Fruit fly (Drosophila melanogaster): Measurements from ENCODE around the gene CG13309.

CG13309 gene

dm6 chr3L:8810095-8810494 lies at the start of gene CG13309:
Gene CG13309 (plus strand): TSS chr3L:8810395.
- TF ChIP-seq bab1 (GFP tag; optimal IDR thresholded peaks at IDR 0.05) (no peak), CG11617 (GFP tag; optimal IDR thresholded peaks at IDR 0.05) (no peak), Mnt (GFP tag; optimal IDR thresholded peaks at IDR 0.05) (no peak), ovo (GFP tag; optimal IDR thresholded peaks at IDR 0.05) (no peak), CG7101 (tag; optimal IDR thresholded peaks at IDR 0.05) (no peak), pad (GFP tag; optimal IDR thresholded peaks at IDR 0.05) (no peak), Clk (GFP tag; optimal IDR thresholded peaks at IDR 0.05) (no peak), CG7045 (GFP tag; optimal IDR thresholded peaks at IDR 0.05) (no peak), CG5204 (GFP tag; optimal IDR thresholded peaks at IDR 0.05) (no peak), CG33017 (tag; optimal IDR thresholded peaks at IDR 0.05) (no peak), tj (GFP tag; optimal IDR thresholded peaks at IDR 0.05) (no peak), Hr96 (GFP tag; optimal IDR thresholded peaks at IDR 0.05) (no peak), cnc (optimal IDR thresholded peaks at IDR 0.05) (no peak), CG12768 (GFP tag; optimal IDR thresholded peaks at IDR 0.05) (no peak), CG1620 (GFP tag; optimal IDR thresholded peaks at IDR 0.05) (no peak), Crg-1 (GFP tag; optimal IDR thresholded peaks at IDR 0.05) (no peak), CG14711 (tag; optimal IDR thresholded peaks at IDR 0.05) (no peak), kay (GFP tag; ENCODE audit: borderline replicate concordance) (no peak), cic (GFP tag; optimal IDR thresholded peaks at IDR 0.05) (no peak), toe (GFP tag; optimal IDR thresholded peaks at IDR 0.05) (no peak)

- TF ChIP-seq CG14711 (tag; optimal IDR thresholded peaks at IDR 0.05) (no peak), cnc (optimal IDR thresholded peaks at IDR 0.05) (no peak), bab1 (GFP tag; optimal IDR thresholded peaks at IDR 0.05) (peak; percentile 25), CG7101 (tag; optimal IDR thresholded peaks at IDR 0.05) (peak; percentile 4), kay (GFP tag; ENCODE audit: borderline replicate concordance) (peak; percentile 73), toe (GFP tag; optimal IDR thresholded peaks at IDR 0.05) (peak; percentile 8), CG11617 (GFP tag; optimal IDR thresholded peaks at IDR 0.05) (peak; percentile 7), Mnt (GFP tag; optimal IDR thresholded peaks at IDR 0.05) (peak; percentile 56)
Observed at dm6 chr3L:8763037-8763454, 47.1 kb upstream of the CG13309 start.

dm6 chr3L:8763794-8764193 lies 46.4 kb upstream of the CG13309 start:
- no peak for TF ChIP-seq kay (GFP tag; ENCODE audit: borderline replicate concordance)
- no peak for TF ChIP-seq ovo (GFP tag; optimal IDR thresholded peaks at IDR 0.05)
- TF ChIP-seq Hr96 (GFP tag; optimal IDR thresholded peaks at IDR 0.05): no peak
- TF ChIP-seq Crg-1 (GFP tag; optimal IDR thresholded peaks at IDR 0.05): no peak
- TF ChIP-seq Mnt (GFP tag; optimal IDR thresholded peaks at IDR 0.05): no peak
- TF ChIP-seq toe (GFP tag; optimal IDR thresholded peaks at IDR 0.05): no peak
- TF ChIP-seq CG12768 (GFP tag; optimal IDR thresholded peaks at IDR 0.05): no peak
- TF ChIP-seq tj (GFP tag; optimal IDR thresholded peaks at IDR 0.05): no peak
- TF ChIP-seq pad (GFP tag; optimal IDR thresholded peaks at IDR 0.05): no peak
- TF ChIP-seq CG7045 (GFP tag; optimal IDR thresholded peaks at IDR 0.05): no peak
- TF ChIP-seq CG7101 (tag; optimal IDR thresholded peaks at IDR 0.05): no peak
- no peak for TF ChIP-seq CG14711 (tag; optimal IDR thresholded peaks at IDR 0.05)
- no peak for TF ChIP-seq CG5204 (GFP tag; optimal IDR thresholded peaks at IDR 0.05)
- TF ChIP-seq Clk (GFP tag; optimal IDR thresholded peaks at IDR 0.05): no peak
- TF ChIP-seq cic (GFP tag; optimal IDR thresholded peaks at IDR 0.05): no peak
- TF ChIP-seq CG1620 (GFP tag; optimal IDR thresholded peaks at IDR 0.05): no peak
- no peak for TF ChIP-seq CG11617 (GFP tag; optimal IDR thresholded peaks at IDR 0.05)
- no peak for TF ChIP-seq cnc (optimal IDR thresholded peaks at IDR 0.05)

- no peak for TF ChIP-seq Crg-1 (GFP tag; optimal IDR thresholded peaks at IDR 0.05)
- TF ChIP-seq CG33017 (tag; optimal IDR thresholded peaks at IDR 0.05): no peak
- no peak for TF ChIP-seq CG11617 (GFP tag; optimal IDR thresholded peaks at IDR 0.05)
- no peak for TF ChIP-seq ovo (GFP tag; optimal IDR thresholded peaks at IDR 0.05)
- no peak for TF ChIP-seq CG14711 (tag; optimal IDR thresholded peaks at IDR 0.05)
- TF ChIP-seq CG12768 (GFP tag; optimal IDR thresholded peaks at IDR 0.05): no peak
- no peak for TF ChIP-seq bab1 (GFP tag; optimal IDR thresholded peaks at IDR 0.05)
- no peak for TF ChIP-seq cic (GFP tag; optimal IDR thresholded peaks at IDR 0.05)
- TF ChIP-seq tj (GFP tag; optimal IDR thresholded peaks at IDR 0.05): no peak
- TF ChIP-seq CG7101 (tag; optimal IDR thresholded peaks at IDR 0.05): no peak
- TF ChIP-seq kay (GFP tag; ENCODE audit: borderline replicate concordance): no peak
- TF ChIP-seq Clk (GFP tag; optimal IDR thresholded peaks at IDR 0.05): no peak
- no peak for TF ChIP-seq Mnt (GFP tag; optimal IDR thresholded peaks at IDR 0.05)
- no peak for TF ChIP-seq CG1620 (GFP tag; optimal IDR thresholded peaks at IDR 0.05)
- TF ChIP-seq toe (GFP tag; optimal IDR thresholded peaks at IDR 0.05): no peak
- TF ChIP-seq cnc (optimal IDR thresholded peaks at IDR 0.05): no peak
- TF ChIP-seq pad (GFP tag; optimal IDR thresholded peaks at IDR 0.05): no peak
Observed at dm6 chr3L:8765493-8765892, 44.7 kb upstream of the CG13309 start.

dm6 chr3L:8765969-8766538 lies 44.1 kb upstream of the CG13309 start:
- TF ChIP-seq CG33017 (tag; optimal IDR thresholded peaks at IDR 0.05) (peak; percentile 92), CG5204 (GFP tag; optimal IDR thresholded peaks at IDR 0.05) (peak; percentile 95), cic (GFP tag; optimal IDR thresholded peaks at IDR 0.05) (peak; percentile 35), Mnt (GFP tag; optimal IDR thresholded peaks at IDR 0.05) (peak; percentile 71), Crg-1 (GFP tag; optimal IDR thresholded peaks at IDR 0.05) (peak; percentile 97), pad (GFP tag; optimal IDR thresholded peaks at IDR 0.05) (peak; percentile 71), toe (GFP tag; optimal IDR thresholded peaks at IDR 0.05) (peak; percentile 69), CG12768 (GFP tag; optimal IDR thresholded peaks at IDR 0.05) (peak; percentile 87), Clk (GFP tag; optimal IDR thresholded peaks at IDR 0.05) (peak; percentile 77), CG11617 (GFP tag; optimal IDR thresholded peaks at IDR 0.05) (peak; percentile 94), CG7101 (tag; optimal IDR thresholded peaks at IDR 0.05) (peak; percentile 92), cnc (optimal IDR thresholded peaks at IDR 0.05) (no peak), CG7045 (GFP tag; optimal IDR thresholded peaks at IDR 0.05) (peak; percentile 90), CG1620 (GFP tag; optimal IDR thresholded peaks at IDR 0.05) (peak; percentile 91), CG14711 (tag; optimal IDR thresholded peaks at IDR 0.05) (peak; percentile 76), Hr96 (GFP tag; optimal IDR thresholded peaks at IDR 0.05) (peak; percentile 93), bab1 (GFP tag; optimal IDR thresholded peaks at IDR 0.05) (peak; percentile 95), tj (GFP tag; optimal IDR thresholded peaks at IDR 0.05) (peak; percentile 74), kay (GFP tag; ENCODE audit: borderline replicate concordance) (no peak), ovo (GFP tag; optimal IDR thresholded peaks at IDR 0.05) (peak; percentile 82)

All from whole organism, adult.